Worm (Caenorhabditis elegans) whole organism, L2 larva: ENCODE measurements around the gene hmg-1.1.

Experiments
- C34F6.9 ChIP-seq: fragments of 150-350 bp; optimal IDR thresholded peaks from 2 replicates; lab custom pipeline; 2014; ENCODE audit warnings: missing biosample characterization, missing genetic modification characterization
- F13H6.1 ChIP-seq: sonication (generic microtip); optimal IDR thresholded peaks from 2 replicates; lab custom pipeline; 2016; ENCODE audit warnings: missing genetic modification characterization, missing compliant biosample characterization
- ZK546.5 ChIP-seq: sonication (generic microtip); optimal IDR thresholded peaks from 2 replicates; lab custom pipeline; 2017; ENCODE audit warnings: missing biosample characterization, missing genetic modification characterization
- alr-1 ChIP-seq: fragments of 150-350 bp; optimal IDR thresholded peaks from 2 replicates; lab custom pipeline; 2014; ENCODE audit warnings: missing biosample characterization, missing genetic modification characterization
- aly-2 ChIP-seq: fragments of 150-350 bp; optimal IDR thresholded peaks from 2 replicates; lab custom pipeline; 2014; ENCODE audit warnings: missing biosample characterization, missing genetic modification characterization
- ama-1 ChIP-seq: fragments of 150-350 bp; optimal IDR thresholded peaks from 2 replicates; lab custom pipeline; 2018; ENCODE audit warnings: inconsistent platforms
- blmp-1 ChIP-seq: sonication (generic microtip); optimal IDR thresholded peaks from 2 replicates; lab custom pipeline; 2017; ENCODE audit warnings: missing genetic modification characterization, mild to moderate bottlenecking, missing compliant biosample characterization, antibody characterized with exemption, moderate library complexity; ENCODE audit not compliant: insufficient read depth
- ceh-16 ChIP-seq: fragments of 150-350 bp; optimal IDR thresholded peaks from 2 replicates; lab custom pipeline; 2014; ENCODE audit warnings: missing biosample characterization, missing genetic modification characterization
- ceh-82 ChIP-seq: fragments of 150-350 bp; optimal IDR thresholded peaks from 2 replicates; lab custom pipeline; 2014; ENCODE audit warnings: missing biosample characterization, missing genetic modification characterization
- crh-2 ChIP-seq: sonication (generic microtip); optimal IDR thresholded peaks from 2 replicates; lab custom pipeline; 2017; ENCODE audit warnings: missing biosample characterization, missing genetic modification characterization
- elt-1 ChIP-seq: fragments of 150-350 bp; optimal IDR thresholded peaks from 2 replicates; lab custom pipeline; 2014; ENCODE audit warnings: missing biosample characterization, missing genetic modification characterization
- elt-3 ChIP-seq: sonication (generic microtip); optimal IDR thresholded peaks from 2 replicates; lab custom pipeline; 2017; ENCODE audit warnings: missing biosample characterization, missing genetic modification characterization
- gmeb-1 ChIP-seq: fragments of 150-350 bp; optimal IDR thresholded peaks from 2 replicates; lab custom pipeline; 2014; ENCODE audit warnings: missing biosample characterization, missing genetic modification characterization
- lin-11 ChIP-seq: fragments of 150-350 bp; sonication (generic microtip); optimal IDR thresholded peaks from 2 replicates; lab custom pipeline; 2014; ENCODE audit warnings: missing biosample characterization, missing genetic modification characterization, inconsistent platforms, mixed read lengths
- lin-13 ChIP-seq: fragments of 150-350 bp; optimal IDR thresholded peaks from 2 replicates; lab custom pipeline; 2014; ENCODE audit warnings: missing biosample characterization, missing genetic modification reagents, missing genetic modification characterization
- lin-39 ChIP-seq: fragments of 150-350 bp; optimal IDR thresholded peaks from 2 replicates; lab custom pipeline; 2014; ENCODE audit warnings: missing biosample characterization, missing genetic modification reagents, missing genetic modification characterization
- mab-5 ChIP-seq: fragments of 150-350 bp; optimal IDR thresholded peaks from 2 replicates; lab custom pipeline; 2014; ENCODE audit warnings: missing biosample characterization, missing genetic modification characterization
- mbf-1 ChIP-seq: sonication (generic microtip); optimal IDR thresholded peaks from 2 replicates; lab custom pipeline; 2017; ENCODE audit warnings: missing biosample characterization, missing genetic modification characterization
- mdl-1 ChIP-seq, 2 experiments: fragments of 150-350 bp in 1 of 2; sonication (generic microtip) in 1 of 2; optimal IDR thresholded peaks; 2 replicates each; lab custom pipeline; 2017; ENCODE audit warnings: missing biosample characterization in 2 of 2, missing genetic modification characterization in 2 of 2
- nhr-10 ChIP-seq: sonication (generic microtip); optimal IDR thresholded peaks from 2 replicates; lab custom pipeline; 2017; ENCODE audit warnings: missing biosample characterization, missing genetic modification characterization
- nhr-11 ChIP-seq: fragments of 150-350 bp; optimal IDR thresholded peaks from 2 replicates; lab custom pipeline; 2014; ENCODE audit warnings: missing biosample characterization, missing genetic modification characterization
- nhr-12 ChIP-seq: fragments of 150-350 bp; optimal IDR thresholded peaks from 2 replicates; lab custom pipeline; 2014; ENCODE audit warnings: missing biosample characterization, missing genetic modification characterization
- nhr-129 ChIP-seq: fragments of 150-350 bp; optimal IDR thresholded peaks from 2 replicates; lab custom pipeline; 2014; ENCODE audit warnings: missing biosample characterization, missing genetic modification characterization
- nhr-21 ChIP-seq: fragments of 150-350 bp; optimal IDR thresholded peaks from 2 replicates; lab custom pipeline; 2014; ENCODE audit warnings: missing biosample characterization, missing genetic modification characterization
- nhr-23 ChIP-seq: fragments of 150-350 bp; optimal IDR thresholded peaks from 2 replicates; lab custom pipeline; 2014; ENCODE audit warnings: missing biosample characterization, missing genetic modification reagents, missing genetic modification characterization
- nhr-25 ChIP-seq: fragments of 150-350 bp; sonication (generic microtip); optimal IDR thresholded peaks from 3 replicates; lab custom pipeline; 2014; ENCODE audit warnings: missing biosample characterization, missing genetic modification characterization
- nhr-6 ChIP-seq: fragments of 150-350 bp; optimal IDR thresholded peaks from 2 replicates; lab custom pipeline; 2014; ENCODE audit warnings: missing biosample characterization, missing genetic modification characterization
- peb-1 ChIP-seq: fragments of 150-350 bp; optimal IDR thresholded peaks from 2 replicates; lab custom pipeline; 2014; ENCODE audit warnings: missing biosample characterization, missing genetic modification characterization
- skn-1 ChIP-seq: sonication (generic microtip); optimal IDR thresholded peaks from 2 replicates; lab custom pipeline; 2017; ENCODE audit warnings: missing biosample characterization, missing genetic modification characterization
- sma-3 ChIP-seq: sonication (generic microtip); optimal IDR thresholded peaks from 2 replicates; lab custom pipeline; 2016; ENCODE audit warnings: missing genetic modification reagents, missing genetic modification characterization, missing compliant biosample characterization
- sma-9 ChIP-seq, 2 experiments: fragments of 150-350 bp in 1 of 2; sonication (generic microtip) in 1 of 2; optimal IDR thresholded peaks; 2 replicates each; lab custom pipeline; 2014 to 2016; ENCODE audit warnings: missing genetic modification characterization in 2 of 2, mild to moderate bottlenecking in 1 of 2, missing biosample characterization in 1 of 2, missing compliant biosample characterization in 1 of 2, missing genetic modification reagents in 1 of 2, moderate library complexity in 1 of 2
- snpc-4 ChIP-seq: fragments of 150-350 bp; optimal IDR thresholded peaks from 2 replicates; lab custom pipeline; 2014; ENCODE audit warnings: missing biosample characterization, missing genetic modification characterization
- unc-55 ChIP-seq: fragments of 150-350 bp; sonication (generic microtip); optimal IDR thresholded peaks from 3 replicates; lab custom pipeline; 2014; ENCODE audit warnings: missing biosample characterization, missing genetic modification reagents, missing genetic modification characterization
- unc-62 ChIP-seq: fragments of 150-350 bp; optimal IDR thresholded peaks from 2 replicates; lab custom pipeline; 2014; ENCODE audit warnings: missing biosample characterization, missing genetic modification reagents, missing genetic modification characterization
- zag-1 ChIP-seq: fragments of 150-350 bp; optimal IDR thresholded peaks from 2 replicates; lab custom pipeline; 2014; ENCODE audit warnings: missing biosample characterization, missing genetic modification characterization
- ztf-1 ChIP-seq: fragments of 200-800 bp; sonication (Bioruptor generic); conservative IDR thresholded peaks from 2 replicates; pipeline ENCODE4 v1.3.6; 2022; ENCODE audit warnings: missing genetic modification characterization, missing compliant biosample characterization
- ztf-4 ChIP-seq: fragments of 150-350 bp; optimal IDR thresholded peaks from 2 replicates; lab custom pipeline; 2014; ENCODE audit warnings: missing biosample characterization, missing genetic modification characterization

The hmg-1.1 gene

DNA sequence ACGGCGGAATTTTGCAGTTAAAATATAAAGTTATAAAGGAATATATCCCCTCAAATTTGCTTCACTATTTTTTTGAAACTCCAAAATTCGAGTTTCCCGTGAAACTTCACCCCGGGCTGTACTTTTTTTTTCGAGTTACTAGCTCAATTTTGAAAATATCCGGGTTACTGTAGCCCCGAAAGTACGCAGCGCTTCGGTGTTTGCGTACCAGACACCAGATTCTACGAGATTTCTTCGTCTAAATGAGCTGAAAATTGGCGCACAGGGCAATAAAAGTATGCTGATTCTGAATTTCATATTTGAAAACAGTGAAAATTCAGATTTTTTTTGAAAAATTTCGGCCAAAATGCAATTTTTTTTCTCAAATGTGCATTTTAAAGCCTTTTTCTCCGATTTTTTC lies 19.6 kb upstream of the hmg-1.1 start:
- TF ChIP-seq sma-9 (GFP tag; optimal IDR thresholded peaks at IDR 0.05; lab: Kevin White, UChicago), result no peak
- no peak for TF ChIP-seq sma-9 (tag; optimal IDR thresholded peaks at IDR 0.05; lab: Kevin White, UChicago)
- TF ChIP-seq ama-1 (lab: Kevin White, UChicago), result no peak
- no peak for TF ChIP-seq mdl-1 (tag; optimal IDR thresholded peaks at IDR 0.05; lab: Kevin White, UChicago)
- no peak for TF ChIP-seq lin-11 (tag; lab: Kevin White, UChicago)
- TF ChIP-seq nhr-12, result no peak

DNA sequence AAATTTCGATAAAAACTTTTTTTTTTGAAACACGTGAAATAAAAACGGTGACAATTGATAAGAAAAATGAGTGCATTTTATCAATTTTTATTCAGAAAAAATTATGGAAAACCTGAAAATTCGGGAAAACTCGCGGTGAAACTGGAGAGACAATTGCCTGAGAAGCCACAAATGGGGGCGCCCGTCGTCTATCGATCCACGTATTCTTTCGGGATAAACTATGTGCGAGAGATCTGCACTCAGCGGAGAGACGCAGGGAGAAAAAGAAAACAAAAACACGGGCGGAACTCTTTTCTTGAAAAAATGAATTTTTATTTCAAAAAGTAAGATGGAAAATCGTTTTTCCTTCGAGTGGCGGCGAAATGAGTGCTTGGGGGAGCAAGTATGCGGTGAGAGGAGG lies 16.6 kb upstream of the hmg-1.1 start, which contains the start of gene men-1:
men-1 (minus strand) TSS at position 242 of the 400 bp plus-strand sequence.
- TF ChIP-seq unc-62 (GFP tag; lab: Kevin White, UChicago) (no peak), elt-1 (no peak), C34F6.9 (peak; percentile 19), sma-9 (GFP tag; optimal IDR thresholded peaks at IDR 0.05; lab: Kevin White, UChicago) (no peak), sma-9 (tag; optimal IDR thresholded peaks at IDR 0.05; lab: Kevin White, UChicago) (no peak), skn-1 (no peak), ama-1 (lab: Kevin White, UChicago) (no peak)

DNA sequence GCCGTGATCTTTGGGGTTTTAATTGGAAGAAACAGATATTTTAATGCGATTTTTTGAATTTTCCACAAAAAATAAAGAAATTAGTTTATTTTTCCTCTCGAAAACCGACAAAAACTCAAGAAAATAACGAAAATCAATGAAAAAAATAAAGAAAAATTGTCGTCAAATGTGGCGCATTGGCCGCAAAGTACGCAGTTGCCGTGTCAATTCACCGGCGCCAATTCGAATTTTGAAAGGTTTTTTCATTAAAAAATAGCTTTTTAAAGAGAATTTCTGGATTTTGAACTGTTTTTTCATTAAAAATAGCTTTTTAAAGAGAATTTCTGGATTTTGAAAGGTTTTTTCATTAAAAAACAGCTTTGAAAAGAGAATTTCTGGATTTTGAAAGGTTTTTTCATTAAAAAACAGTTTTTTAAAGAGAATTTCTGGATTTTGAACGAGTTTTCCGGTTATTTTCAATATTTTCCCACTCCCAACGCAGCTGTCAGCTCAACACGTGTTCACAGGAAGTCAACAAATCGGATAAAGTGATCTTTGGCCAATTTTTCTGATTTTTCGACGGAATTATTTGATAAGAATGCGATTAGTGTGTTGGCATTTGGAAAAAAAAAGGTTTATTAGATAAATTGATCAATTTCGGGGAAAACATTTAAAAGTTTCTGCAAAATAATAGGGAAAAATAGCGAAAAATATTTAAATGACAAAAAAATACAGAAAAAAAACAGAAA lies 16.0 kb upstream of the hmg-1.1 start:
- no peak for TF ChIP-seq ceh-16 (tag; lab: Kevin White, UChicago)
- no peak for TF ChIP-seq snpc-4
- no peak for TF ChIP-seq aly-2 (tag; lab: Kevin White, UChicago)
- no peak for TF ChIP-seq lin-39 (tag; lab: Kevin White, UChicago)
- no peak for TF ChIP-seq nhr-10
- TF ChIP-seq peb-1, result no peak
- no peak for TF ChIP-seq elt-3 (tag; lab: Kevin White, UChicago)
- TF ChIP-seq unc-55 (GFP tag; lab: Kevin White, UChicago), result peak; percentile 10
- TF ChIP-seq nhr-6 (tag; lab: Kevin White, UChicago), result no peak
- TF ChIP-seq nhr-25, result no peak
- TF ChIP-seq ztf-4, result no peak
- TF ChIP-seq mbf-1 (tag; lab: Kevin White, UChicago), result no peak
- TF ChIP-seq gmeb-1 (tag; lab: Kevin White, UChicago), result peak; percentile 23
- TF ChIP-seq crh-2 (tag; lab: Kevin White, UChicago), result no peak
- no peak for TF ChIP-seq nhr-11 (tag; lab: Kevin White, UChicago)

DNA sequence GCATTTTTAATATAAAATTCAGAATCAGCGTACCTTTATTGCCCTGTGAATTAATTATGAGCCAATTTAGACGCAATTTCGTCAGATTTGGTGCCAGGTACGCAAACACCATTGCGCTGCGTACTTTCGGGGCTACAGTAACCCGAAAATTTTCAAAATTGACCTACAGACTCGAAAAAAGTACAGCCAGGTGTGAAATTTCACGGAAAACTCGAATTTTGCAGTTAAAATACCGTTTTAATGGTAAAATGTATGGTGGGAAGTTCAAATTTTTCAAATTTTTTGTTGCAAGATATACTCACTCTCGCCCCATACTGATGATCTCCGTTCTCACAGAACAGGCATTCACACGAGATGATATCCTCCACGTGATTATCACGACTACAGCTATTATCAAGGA lies 13.9 kb upstream of the hmg-1.1 start:
- TF ChIP-seq sma-9 (GFP tag; optimal IDR thresholded peaks at IDR 0.05; lab: Kevin White, UChicago), result no peak
- no peak for TF ChIP-seq sma-9 (tag; optimal IDR thresholded peaks at IDR 0.05; lab: Kevin White, UChicago)
- no peak for TF ChIP-seq ceh-16 (tag; lab: Kevin White, UChicago)
- no peak for TF ChIP-seq ztf-4
- TF ChIP-seq nhr-129 (tag; lab: Kevin White, UChicago), result no peak
- TF ChIP-seq blmp-1, result no peak
- no peak for TF ChIP-seq ceh-82 (tag; lab: Kevin White, UChicago)
- TF ChIP-seq mab-5, result no peak
- no peak for TF ChIP-seq ztf-1 (GFP tag; lab: Robert Waterston, UW)
- no peak for TF ChIP-seq lin-11 (tag; lab: Kevin White, UChicago)
- TF ChIP-seq nhr-10, result no peak
- no peak for TF ChIP-seq aly-2 (tag; lab: Kevin White, UChicago)
- no peak for TF ChIP-seq alr-1 (tag; lab: Kevin White, UChicago)
- no peak for TF ChIP-seq ZK546.5 (tag; lab: Kevin White, UChicago)
- TF ChIP-seq ama-1 (lab: Kevin White, UChicago), result no peak
- no peak for TF ChIP-seq nhr-23 (tag; lab: Kevin White, UChicago)
- no peak for TF ChIP-seq zag-1
- TF ChIP-seq skn-1, result no peak
- no peak for TF ChIP-seq C34F6.9
- TF ChIP-seq lin-13 (GFP tag; lab: Kevin White, UChicago), result no peak

DNA sequence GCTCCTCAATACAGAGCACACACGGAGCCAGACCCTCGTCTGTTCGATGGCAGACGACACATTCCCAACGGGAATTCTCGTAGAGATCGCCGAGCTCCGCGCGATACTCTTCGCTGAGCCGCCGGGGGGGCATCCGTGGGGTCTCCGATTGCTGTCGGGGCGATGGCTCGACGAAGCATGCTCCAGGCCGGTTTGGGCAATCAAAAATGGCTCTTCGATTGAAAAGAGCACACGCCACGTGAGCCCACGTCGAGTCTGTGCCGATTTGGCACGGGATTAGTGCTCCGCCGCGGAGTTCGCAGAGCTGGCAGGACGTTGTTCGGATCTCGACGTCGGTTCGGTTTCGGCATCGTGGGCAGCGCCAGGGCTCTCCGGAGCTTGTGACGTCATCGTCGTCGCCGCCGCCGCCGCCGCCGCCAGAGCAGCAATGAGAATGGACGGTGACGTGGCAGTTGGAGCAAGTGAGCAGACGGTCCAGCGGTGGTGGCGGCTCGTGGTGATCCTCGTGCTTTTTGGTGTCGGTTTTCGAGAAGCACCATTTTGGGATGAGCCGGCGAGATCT lies 13.2 kb upstream of the hmg-1.1 start:
- TF ChIP-seq nhr-25 (no peak), lin-39 (tag; lab: Kevin White, UChicago) (no peak), gmeb-1 (tag; lab: Kevin White, UChicago) (no peak), crh-2 (tag; lab: Kevin White, UChicago) (no peak), aly-2 (tag; lab: Kevin White, UChicago) (no peak), ceh-82 (tag; lab: Kevin White, UChicago) (no peak), nhr-6 (tag; lab: Kevin White, UChicago) (no peak), F13H6.1 (tag; lab: Kevin White, UChicago) (no peak), lin-13 (GFP tag; lab: Kevin White, UChicago) (no peak), sma-3 (GFP tag; lab: Kevin White, UChicago) (no peak), nhr-10 (no peak), ama-1 (lab: Kevin White, UChicago) (no peak), ztf-1 (GFP tag; lab: Robert Waterston, UW) (no peak), sma-9 (GFP tag; optimal IDR thresholded peaks at IDR 0.05; lab: Kevin White, UChicago) (no peak), sma-9 (tag; optimal IDR thresholded peaks at IDR 0.05; lab: Kevin White, UChicago) (no peak), nhr-21 (tag; lab: Kevin White, UChicago) (no peak), nhr-11 (tag; lab: Kevin White, UChicago) (no peak), mbf-1 (tag; lab: Kevin White, UChicago) (no peak)
